Worm (Caenorhabditis elegans): ENCODE data around the gene F59F5.3.

The F59F5.3 gene

DNA sequence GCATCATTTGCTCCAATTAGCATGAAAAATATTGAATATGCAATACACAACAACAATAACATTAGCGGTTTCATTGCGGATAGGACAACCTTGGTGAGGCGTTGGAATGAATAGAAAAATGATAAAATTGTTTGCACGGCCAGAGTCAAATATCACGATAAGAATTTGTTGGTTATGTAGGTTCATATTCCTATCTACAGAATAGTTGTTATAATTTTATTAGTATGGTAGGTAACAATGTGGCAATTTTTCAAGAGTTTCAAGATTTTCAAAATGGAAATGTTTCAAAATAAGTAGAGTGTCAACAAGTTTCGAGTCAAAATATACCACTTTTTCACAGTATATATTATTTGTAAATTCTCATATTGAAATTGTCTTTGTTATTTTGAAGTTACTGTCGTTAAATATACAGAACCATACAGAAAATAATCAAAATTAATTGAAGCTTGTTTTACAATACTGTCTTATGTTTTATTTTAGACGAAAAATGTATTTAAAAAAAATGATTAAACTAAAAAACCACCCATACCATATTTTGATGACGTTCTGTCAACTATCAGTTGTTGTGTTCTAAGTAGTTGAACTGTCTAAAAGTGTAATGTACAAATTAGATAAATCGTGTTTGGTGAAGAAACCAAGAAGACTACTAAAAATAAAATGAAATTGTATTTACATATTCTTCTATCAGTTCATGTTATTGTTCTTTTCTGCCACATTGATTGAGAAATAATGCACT lies at the start of gene F59F5.3, which contains the start of gene F59F5.4:
F59F5.3 (minus strand) TSS at position 101 of the 736 bp plus-strand sequence.
F59F5.4 (plus strand) TSS at position 686 of the 736 bp plus-strand sequence.
- TF ChIP-seq nhr-19 (GFP tag; conservative IDR thresholded peaks at IDR 0.05) (no peak), lin-14 (GFP tag; optimal IDR thresholded peaks at IDR 0.05) (no peak), lin-15B (tag; optimal IDR thresholded peaks at IDR 0.05) (no peak), elt-2 (tag; optimal IDR thresholded peaks at IDR 0.05) (peak; percentile 19), mef-2 (tag; optimal IDR thresholded peaks at IDR 0.05) (no peak), C34B4.2 (tag; optimal IDR thresholded peaks at IDR 0.05) (no peak), lir-3 (tag; optimal IDR thresholded peaks at IDR 0.05; ENCODE audit: poor library complexity) (no peak)

ce11 chrX:10591208-10591782 lies 49.1 kb upstream of the F59F5.3 start:
- TF ChIP-seq lin-14 (GFP tag; optimal IDR thresholded peaks at IDR 0.05), result peak; percentile 6
- peak; percentile 30 for TF ChIP-seq unc-86 (tag; optimal IDR thresholded peaks at IDR 0.05)
- TF ChIP-seq ceh-8 (GFP tag; optimal IDR thresholded peaks at IDR 0.05), result no peak
- no peak for TF ChIP-seq hlh-4 (tag; optimal IDR thresholded peaks at IDR 0.05)
- peak in 1 of 2 experiments; percentile 10 for TF ChIP-seq ztf-11 (tag; optimal IDR thresholded peaks at IDR 0.05)

- TF ChIP-seq hpl-2 (GFP tag; optimal IDR thresholded peaks at IDR 0.05), result no peak
- TF ChIP-seq C16A3.4 (tag; optimal IDR thresholded peaks at IDR 0.05), result no peak
- TF ChIP-seq nhr-85 (tag), result peak; percentile 2
- no peak for TF ChIP-seq nhr-47 (tag; optimal IDR thresholded peaks at IDR 0.05)
- TF ChIP-seq unc-62 (GFP tag; optimal IDR thresholded peaks at IDR 0.05), result no peak
- TF ChIP-seq lin-14 (GFP tag; optimal IDR thresholded peaks at IDR 0.05), result peak; percentile 31
- no peak for TF ChIP-seq zip-4 (GFP tag; optimal IDR thresholded peaks at IDR 0.05)
- no peak for TF ChIP-seq ceh-90 (tag; optimal IDR thresholded peaks at IDR 0.05)
- peak; percentile 75 for TF ChIP-seq fkh-10 (GFP tag; optimal IDR thresholded peaks at IDR 0.05)
Observed at ce11 chrX:10590772-10591171, 48.6 kb upstream of the F59F5.3 start.

DNA sequence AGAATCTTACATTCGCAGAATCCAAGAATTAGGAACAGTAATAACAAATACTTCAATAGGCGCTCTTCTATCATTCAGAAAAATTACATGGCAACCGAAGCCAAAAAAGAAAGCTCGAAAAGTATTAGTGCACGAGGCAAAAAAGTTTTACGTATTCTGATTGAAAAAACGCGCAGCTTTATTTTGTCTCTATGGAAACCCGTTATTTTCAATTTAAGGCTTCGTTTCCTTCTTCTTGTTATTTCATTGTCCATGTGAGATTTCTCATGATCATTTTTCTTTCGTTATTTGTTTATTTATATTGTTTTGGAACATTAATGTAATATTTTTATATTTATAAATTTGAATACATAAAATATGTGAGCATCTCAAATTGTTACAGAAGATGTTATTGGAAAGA lies 47.3 kb upstream of the F59F5.3 start, which contains the start of gene F57C7.4:
F57C7.4 (minus strand) TSS at position 101 of the 400 bp plus-strand sequence.
- TF ChIP-seq fkh-8 (tag; optimal IDR thresholded peaks at IDR 0.05) (peak; percentile 72), dpl-1 (GFP tag; optimal IDR thresholded peaks at IDR 0.05) (no peak)

DNA sequence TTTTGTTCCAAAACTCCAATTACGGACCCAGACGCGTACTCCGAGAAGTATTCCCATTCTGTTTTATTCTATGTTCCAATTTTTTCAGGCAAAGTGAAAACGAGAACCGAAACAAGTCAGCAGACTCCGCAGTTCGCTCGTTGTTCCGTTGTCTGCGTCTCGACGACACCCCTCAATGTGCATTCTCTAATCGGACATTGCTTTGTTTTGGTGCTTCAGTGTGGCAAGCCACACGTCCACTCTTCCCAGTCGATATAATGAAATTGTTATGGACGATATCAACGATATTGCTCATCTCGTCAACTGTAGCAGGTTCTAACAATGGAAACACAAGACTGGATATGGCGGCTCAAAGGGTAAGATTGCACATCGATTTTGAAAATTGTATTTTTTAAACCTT lies 34.7 kb upstream of the F59F5.3 start, which contains the start of gene nhx-5:
nhx-5 (plus strand) TSS at position 82 of the 400 bp plus-strand sequence.
- no peak for TF ChIP-seq xbp-1 (tag; optimal IDR thresholded peaks at IDR 0.05)
- TF ChIP-seq efl-1 (optimal IDR thresholded peaks at IDR 0.05), result no peak
- peak in 1 of 2 experiments; percentile 35 for TF ChIP-seq efl-1 (GFP tag; optimal IDR thresholded peaks at IDR 0.05 in 1 of 2)

ce11 chrX:10576410-10576809 lies 34.2 kb upstream of the F59F5.3 start:
- TF ChIP-seq ces-1 (GFP tag; optimal IDR thresholded peaks at IDR 0.05) (no peak), tbx-2 (tag; optimal IDR thresholded peaks at IDR 0.05) (no peak), skn-1 (tag; optimal IDR thresholded peaks at IDR 0.05) (peak; percentile 80), ceh-63 (GFP tag; optimal IDR thresholded peaks at IDR 0.05) (no peak), isw-1 (GFP tag; IDR thresholded peaks at IDR 0.05) (peak; percentile 21; the same call in 1 of the 2 replicates), sox-4 (tag; optimal IDR thresholded peaks at IDR 0.05) (no peak), ets-5 (GFP tag; IDR thresholded peaks at IDR 0.05) (no peak), mdl-1 (tag; optimal IDR thresholded peaks at IDR 0.05) (peak in 1 of 2 experiments; percentile 12), nhr-11 (tag; optimal IDR thresholded peaks at IDR 0.05) (no peak), nhr-71 (tag; optimal IDR thresholded peaks at IDR 0.05) (peak; percentile 73), nhr-85 (tag) (peak; percentile 47), dpl-1 (GFP tag; optimal IDR thresholded peaks at IDR 0.05) (peak; percentile 33 to 60 (median 53)), unc-86 (tag; optimal IDR thresholded peaks at IDR 0.05) (no peak), lin-13 (GFP tag; optimal IDR thresholded peaks at IDR 0.05) (peak; percentile 58), irx-1 (tag; optimal IDR thresholded peaks at IDR 0.05) (peak; percentile 52), nhr-47 (tag; optimal IDR thresholded peaks at IDR 0.05) (peak; percentile 59), swsn-7 (tag; optimal IDR thresholded peaks at IDR 0.05) (peak; percentile 48), C16A3.4 (tag; optimal IDR thresholded peaks at IDR 0.05) (peak; percentile 74), nhr-28 (tag; optimal IDR thresholded peaks at IDR 0.05) (no peak), ceh-88 (GFP tag; IDR thresholded peaks at IDR 0.05) (no peak), hpl-2 (GFP tag; optimal IDR thresholded peaks at IDR 0.05) (peak; percentile 55), zip-4 (GFP tag; optimal IDR thresholded peaks at IDR 0.05) (peak; percentile 98), blmp-1 (tag; optimal IDR thresholded peaks at IDR 0.05) (peak; percentile 63), nhr-19 (GFP tag; conservative IDR thresholded peaks at IDR 0.05) (peak; percentile 24)
